Worm (Caenorhabditis elegans) whole organism, late embryonic: Measurements from ENCODE around the gene lipl-6.

Experiments used
- ahr-1 ChIP-seq: sonication (generic microtip); optimal IDR thresholded peaks from 2 replicates; lab custom pipeline; 2016; ENCODE audit warnings: missing genetic modification characterization, missing compliant biosample characterization
- ama-1 ChIP-seq: fragments of 150-350 bp; optimal IDR thresholded peaks from 2 replicates; lab custom pipeline; 2014
- ceh-18 ChIP-seq: sonication (generic microtip); optimal IDR thresholded peaks from 2 replicates; lab custom pipeline; 2016; ENCODE audit warnings: missing genetic modification characterization, missing compliant biosample characterization
- ceh-34 ChIP-seq: sonication (generic microtip); optimal IDR thresholded peaks from 2 replicates; lab custom pipeline; 2016; ENCODE audit warnings: mild to moderate bottlenecking, missing genetic modification characterization, missing compliant biosample characterization
- eyg-1 ChIP-seq: sonication (generic microtip); optimal IDR thresholded peaks from 2 replicates; lab custom pipeline; 2016; ENCODE audit warnings: missing genotype, missing genetic modification characterization, missing compliant biosample characterization
- gmeb-2 ChIP-seq: sonication (generic microtip); optimal IDR thresholded peaks from 2 replicates; lab custom pipeline; 2016; ENCODE audit warnings: missing genetic modification characterization, inconsistent platforms, missing compliant biosample characterization
- hlh-13 ChIP-seq: fragments of 200-800 bp; sonication (Bioruptor generic); optimal IDR thresholded peaks from 2 replicates; lab custom pipeline; 2018; ENCODE audit warnings: mild to moderate bottlenecking, missing genetic modification characterization, missing compliant biosample characterization
- nfya-1 ChIP-seq: sonication (generic microtip); optimal IDR thresholded peaks from 2 replicates; lab custom pipeline; 2017; ENCODE audit warnings: missing genetic modification characterization, mild to moderate bottlenecking, missing compliant biosample characterization, antibody characterized with exemption, moderate library complexity
- nhr-11 ChIP-seq: fragments of 150-350 bp; optimal IDR thresholded peaks from 2 replicates; lab custom pipeline; 2014; ENCODE audit warnings: missing biosample characterization, missing genetic modification characterization
- nhr-232 ChIP-seq: sonication (generic microtip); optimal IDR thresholded peaks from 2 replicates; lab custom pipeline; 2016; ENCODE audit warnings: missing genetic modification characterization, missing compliant biosample characterization
- pag-3 ChIP-seq: sonication (generic microtip); optimal IDR thresholded peaks from 2 replicates; lab custom pipeline; 2016; ENCODE audit warnings: missing compliant biosample characterization, missing genetic modification characterization, borderline replicate concordance
- pha-2 ChIP-seq: sonication (generic microtip); optimal IDR thresholded peaks from 2 replicates; lab custom pipeline; 2017; ENCODE audit warnings: mild to moderate bottlenecking, missing genetic modification characterization, missing compliant biosample characterization
- ref-2 ChIP-seq: sonication (generic microtip); optimal IDR thresholded peaks from 2 replicates; lab custom pipeline; 2016; ENCODE audit warnings: missing genetic modification characterization, missing compliant biosample characterization
- unc-86 ChIP-seq: sonication (generic microtip); optimal IDR thresholded peaks from 2 replicates; lab custom pipeline; 2016; ENCODE audit warnings: missing genetic modification characterization, missing compliant biosample characterization

- TF ChIP-seq pag-3 (tag; lab: Kevin White, UChicago) (no peak), nfya-1 (tag; lab: Kevin White, UChicago) (no peak), eyg-1 (tag; lab: Kevin White, UChicago) (no peak), ceh-34 (tag; lab: Kevin White, UChicago) (no peak), ama-1 (no peak), pha-2 (no peak), ahr-1 (tag; lab: Kevin White, UChicago) (no peak), nhr-232 (tag; lab: Kevin White, UChicago) (no peak), nhr-11 (tag; lab: Kevin White, UChicago) (no peak), hlh-13 (no peak), gmeb-2 (tag; lab: Kevin White, UChicago) (no peak), unc-86 (tag; lab: Kevin White, UChicago) (no peak), ceh-18 (tag; lab: Kevin White, UChicago) (no peak), ref-2 (tag; lab: Kevin White, UChicago) (no peak)
These were observed 7.5 kb downstream of the lipl-6 start for ce11 chrV:6926633-6927032.
